Fruit fly (Drosophila melanogaster): ENCODE measurements around the gene CrebA.

CrebA gene

DNA sequence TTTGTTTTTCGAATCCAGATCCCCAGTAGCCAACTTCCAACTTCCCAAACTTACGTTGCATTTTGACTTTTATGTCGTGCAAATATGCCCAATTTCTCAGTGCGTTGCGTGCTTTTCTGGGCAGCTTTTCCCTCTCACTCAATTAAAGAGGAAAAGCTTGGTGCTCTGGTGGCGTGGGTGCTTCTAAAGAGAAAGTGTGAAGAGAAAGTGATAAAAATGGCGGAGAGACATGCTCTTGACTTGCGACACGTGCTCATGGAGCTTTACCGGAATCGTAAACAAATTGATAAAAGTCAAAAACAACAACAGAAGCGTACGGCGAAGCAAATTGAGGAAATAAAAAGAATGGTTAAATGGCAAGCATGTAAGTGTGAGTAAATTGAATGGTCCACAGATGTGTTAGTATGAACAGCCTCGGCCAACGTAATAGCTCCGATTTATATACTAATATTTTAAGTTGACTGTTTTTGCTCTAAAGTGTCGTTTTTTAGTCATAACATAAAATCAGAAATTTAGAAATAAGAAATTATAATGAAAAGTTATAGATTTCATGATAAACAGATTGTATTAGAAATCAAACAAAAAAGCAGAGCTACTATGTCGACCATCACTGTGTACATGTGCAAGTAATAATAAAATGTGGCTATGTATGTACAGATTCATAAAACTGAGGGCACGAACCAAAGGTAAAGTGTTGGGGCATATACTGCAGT lies 41.2 kb upstream of the CrebA start (continued):
- no peak for TF ChIP-seq HLHmδ (GFP tag; optimal IDR thresholded peaks at IDR 0.05)
- no peak for TF ChIP-seq lbe (GFP tag; optimal IDR thresholded peaks at IDR 0.05)
- TF ChIP-seq tio (GFP tag; optimal IDR thresholded peaks at IDR 0.05) = no peak
- no peak for TF ChIP-seq maf-S (GFP tag; optimal IDR thresholded peaks at IDR 0.05)
- peak; percentile 54 for TF ChIP-seq CG3281 (GFP tag; optimal IDR thresholded peaks at IDR 0.05)
- no peak for TF ChIP-seq Mad (GFP tag; optimal IDR thresholded peaks at IDR 0.05)
- TF ChIP-seq ac (GFP tag; optimal IDR thresholded peaks at IDR 0.05) = no peak
- TF ChIP-seq Opbp (GFP tag; IDR thresholded peaks at IDR 0.05; ENCODE audit: partially characterized antibody) = no peak
- peak; percentile 16 for TF ChIP-seq CG12104 (GFP tag; optimal IDR thresholded peaks at IDR 0.05)
- no peak for TF ChIP-seq CG1233 (GFP tag; optimal IDR thresholded peaks at IDR 0.05)
- TF ChIP-seq MBD-R2 (GFP tag; IDR thresholded peaks at IDR 0.05) = no peak; the same call in 1 of the 2 replicates
- TF ChIP-seq CG7556 (GFP tag; optimal IDR thresholded peaks at IDR 0.05) = peak; percentile 48
- TF ChIP-seq Pdp1 (GFP tag; optimal IDR thresholded peaks at IDR 0.05) = peak in 1 of 2 experiments; percentile 0
- TF ChIP-seq Oli (tag; optimal IDR thresholded peaks at IDR 0.05) = peak; percentile 35
- 0 out of 2 replicates have a peak, but pooled peaks have one; percentile 12 for TF ChIP-seq ranshi (GFP tag; IDR thresholded peaks at IDR 0.05)
- TF ChIP-seq CG11504 (tag; optimal IDR thresholded peaks at IDR 0.05) = peak; percentile 70
- no peak for TF ChIP-seq jing (GFP tag; optimal IDR thresholded peaks at IDR 0.05)
- TF ChIP-seq Ada2b (GFP tag; IDR thresholded peaks at IDR 0.05) = 0 out of 2 replicates have a peak, but pooled peaks have one; percentile 36
- TF ChIP-seq Meics (GFP tag; optimal IDR thresholded peaks at IDR 0.05) = peak; percentile 8
- peak; percentile 3 for TF ChIP-seq D19B (GFP tag; optimal IDR thresholded peaks at IDR 0.05)
- no peak for TF ChIP-seq Taf1 (GFP tag; IDR thresholded peaks at IDR 0.05)
- TF ChIP-seq CG4730 (GFP tag; IDR thresholded peaks at IDR 0.05) = no peak
- 0 out of 2 replicates have a peak, but pooled peaks have one; percentile 37 for TF ChIP-seq chm (GFP tag; IDR thresholded peaks at IDR 0.05)
- TF ChIP-seq CG12155 (GFP tag; optimal IDR thresholded peaks at IDR 0.05) = no peak
- TF ChIP-seq pan (optimal IDR thresholded peaks at IDR 0.05) = no peak
- TF ChIP-seq pan (GFP tag; optimal IDR thresholded peaks at IDR 0.05 in 1 of 2, IDR thresholded peaks at IDR 0.05 in 1 of 2) = peak in 1 of 2 experiments; percentile 12
- TF ChIP-seq CG6254 (GFP tag; optimal IDR thresholded peaks at IDR 0.05) = peak; percentile 8
- peak; percentile 15 for TF ChIP-seq CG10147 (GFP tag; optimal IDR thresholded peaks at IDR 0.05)
- no peak for TF ChIP-seq CG34224 (GFP tag; IDR thresholded peaks at IDR 0.05; ENCODE audit: partially characterized antibody)
- no peak for TF ChIP-seq CG6272 (GFP tag; IDR thresholded peaks at IDR 0.05)
- no peak for TF ChIP-seq CG7987 (GFP tag; optimal IDR thresholded peaks at IDR 0.05)
- no peak for TF ChIP-seq HmgZ (tag; optimal IDR thresholded peaks at IDR 0.05)
- no peak for TF ChIP-seq slou (GFP tag; optimal IDR thresholded peaks at IDR 0.05)
- peak; percentile 37 for TF ChIP-seq Hmr (GFP tag; optimal IDR thresholded peaks at IDR 0.05)
- TF ChIP-seq sqz (GFP tag; optimal IDR thresholded peaks at IDR 0.05) = no peak
- TF ChIP-seq CG3838 (GFP tag; optimal IDR thresholded peaks at IDR 0.05) = no peak
- no peak for TF ChIP-seq CG13296 (GFP tag; optimal IDR thresholded peaks at IDR 0.05)
- no peak for TF ChIP-seq CG10959 (GFP tag; IDR thresholded peaks at IDR 0.05)
- TF ChIP-seq CG17829 (tag; optimal IDR thresholded peaks at IDR 0.05) = no peak
- TF ChIP-seq CG18011 (GFP tag; optimal IDR thresholded peaks at IDR 0.05) = no peak
- TF ChIP-seq CG3163 (GFP tag; optimal IDR thresholded peaks at IDR 0.05) = peak; percentile 96
- no peak for TF ChIP-seq pzg (GFP tag; optimal IDR thresholded peaks at IDR 0.05)
- peak; percentile 33 for TF ChIP-seq D19A (tag; optimal IDR thresholded peaks at IDR 0.05)
- peak; percentile 48 for TF ChIP-seq CG17359 (tag; optimal IDR thresholded peaks at IDR 0.05)
- no peak for TF ChIP-seq jumu (GFP tag; optimal IDR thresholded peaks at IDR 0.05)
- no peak for TF ChIP-seq CG17186 (GFP tag; optimal IDR thresholded peaks at IDR 0.05)
- TF ChIP-seq dpn (GFP tag; optimal IDR thresholded peaks at IDR 0.05) = no peak
- no peak for TF ChIP-seq tgo (GFP tag; IDR thresholded peaks at IDR 0.05)
- TF ChIP-seq exex (tag; optimal IDR thresholded peaks at IDR 0.05) = no peak

All from whole organism, embryonic.